Fruit fly (Drosophila melanogaster) whole organism, embryonic: Measurements from ENCODE around the gene Hip1.

Source experiments
- CG10431 ChIP-seq: fragments of 200-800 bp; sonication (Bioruptor generic); optimal IDR thresholded peaks from 3 replicates; lab custom pipeline; 2018; ENCODE audit warnings: missing biosample characterization, mild to moderate bottlenecking, missing genetic modification characterization
- CG12659 ChIP-seq: fragments of 200-800 bp; sonication (Bioruptor generic); optimal IDR thresholded peaks from 3 replicates; lab custom pipeline; 2017; ENCODE audit warnings: mild to moderate bottlenecking, missing biosample characterization, missing genetic modification reagents, missing genetic modification characterization
- CG13287 ChIP-seq: fragments of 200-800 bp; sonication (Bioruptor generic); IDR thresholded peaks from 2 replicates; pipeline ENCODE4 v1.3.6; 2022; ENCODE audit warnings: missing biosample characterization, missing genetic modification characterization; ENCODE audit not compliant: partially characterized antibody
- CG14965 ChIP-seq: fragments of 200-800 bp; sonication (Bioruptor generic); optimal IDR thresholded peaks from 2 replicates; lab custom pipeline; 2016; ENCODE audit warnings: missing biosample characterization, missing genetic modification characterization, borderline replicate concordance
- CG18011 ChIP-seq: fragments of 200-800 bp; sonication (Bioruptor generic); optimal IDR thresholded peaks from 2 replicates; lab custom pipeline; 2017; ENCODE audit warnings: missing biosample characterization, missing genetic modification characterization, mild to moderate bottlenecking, moderate library complexity, missing genotype
- CG2712 ChIP-seq: fragments of 200-800 bp; optimal IDR thresholded peaks from 3 replicates; lab custom pipeline; 2019; ENCODE audit warnings: missing biosample characterization, mild to moderate bottlenecking, missing genetic modification characterization, moderate library complexity
- CG31224 ChIP-seq: fragments of 200-800 bp; sonication (Bioruptor generic); IDR thresholded peaks from 2 replicates; pipeline ENCODE4 v1.3.6; 2022; ENCODE audit warnings: missing biosample characterization, missing genetic modification characterization
- CG34224 ChIP-seq: fragments of 200-800 bp; sonication (Bioruptor generic); IDR thresholded peaks from 3 replicates; pipeline ENCODE4 v1.3.6; 2022; ENCODE audit warnings: missing biosample characterization, missing genetic modification characterization; ENCODE audit not compliant: partially characterized antibody
- CG34376 ChIP-seq: fragments of 200-800 bp; sonication (Bioruptor generic); optimal IDR thresholded peaks from 2 replicates; lab custom pipeline; 2018; ENCODE audit warnings: missing biosample characterization, mild to moderate bottlenecking, missing genetic modification characterization
- CG4854 ChIP-seq: fragments of 200-800 bp; sonication (Bioruptor generic); optimal IDR thresholded peaks from 2 replicates; lab custom pipeline; 2016; ENCODE audit warnings: missing biosample characterization, missing genetic modification characterization, inconsistent platforms
- CG6791 ChIP-seq: fragments of 200-800 bp; sonication (Bioruptor generic); IDR thresholded peaks from 3 replicates; pipeline ENCODE4 v1.3.6; 2022; ENCODE audit warnings: missing biosample characterization, missing genetic modification characterization; ENCODE audit not compliant: partially characterized antibody
- CG8924 ChIP-seq: fragments of 200-800 bp; optimal IDR thresholded peaks from 3 replicates; lab custom pipeline; 2019; ENCODE audit warnings: missing biosample characterization, mild to moderate bottlenecking, missing genetic modification characterization, moderate library complexity
- CG8944 ChIP-seq: fragments of 200-800 bp; sonication (Bioruptor generic); optimal IDR thresholded peaks from 3 replicates; lab custom pipeline; 2016; ENCODE audit warnings: missing biosample characterization, missing genetic modification characterization
- D19B ChIP-seq: fragments of 200-800 bp; sonication (Bioruptor generic); optimal IDR thresholded peaks from 2 replicates; lab custom pipeline; 2017; ENCODE audit warnings: missing biosample characterization, mild to moderate bottlenecking, missing genetic modification characterization
- Dp ChIP-seq: fragments of 200-800 bp; sonication (Bioruptor generic); optimal IDR thresholded peaks from 2 replicates; lab custom pipeline; 2018; ENCODE audit warnings: missing biosample characterization, mild to moderate bottlenecking, missing genetic modification characterization, moderate library complexity
- E2f2 ChIP-seq: fragments of 200-800 bp; sonication (Bioruptor generic); IDR thresholded peaks from 2 replicates; pipeline ENCODE4 v1.3.6; 2022; ENCODE audit warnings: missing biosample characterization, missing genetic modification characterization
- Eip74EF ChIP-seq, 2 experiments: fragments of 200-800 bp in 1 of 2; fragments of >200 bp in 1 of 2; sonication (Bioruptor generic) in 1 of 2; optimal IDR thresholded peaks; 2 replicates each; lab custom pipeline; 2017 to 2019; ENCODE audit warnings: missing biosample characterization in 2 of 2, missing genetic modification characterization in 2 of 2, mild to moderate bottlenecking in 1 of 2, moderate library complexity in 1 of 2
- Fer1 ChIP-seq: fragments of 200-800 bp; sonication (Bioruptor generic); optimal IDR thresholded peaks from 2 replicates; lab custom pipeline; 2017; ENCODE audit warnings: missing biosample characterization, mild to moderate bottlenecking, missing genetic modification characterization
- HLH4C ChIP-seq: fragments of 200-800 bp; sonication (Bioruptor generic); IDR thresholded peaks from 3 replicates; pipeline ENCODE4 v1.3.6; 2022; ENCODE audit warnings: missing biosample characterization, missing genetic modification characterization; ENCODE audit not compliant: partially characterized antibody
- Hsf ChIP-seq: fragments of 200-800 bp; sonication (Bioruptor generic); optimal IDR thresholded peaks from 3 replicates; lab custom pipeline; 2016; ENCODE audit warnings: missing biosample characterization, missing genetic modification characterization
- MBD-R2 ChIP-seq: fragments of 200-800 bp; sonication (Bioruptor generic); IDR thresholded peaks from 2 replicates; pipeline ENCODE4 v1.3.6; 2022; ENCODE audit warnings: missing biosample characterization, missing genetic modification characterization
- MTF-1 ChIP-seq: fragments of 200-800 bp; sonication (Bioruptor generic); optimal IDR thresholded peaks from 2 replicates; lab custom pipeline; 2018; ENCODE audit warnings: missing biosample characterization, mild to moderate bottlenecking, missing genetic modification characterization, borderline replicate concordance
- Meics ChIP-seq: fragments of 200-800 bp; sonication (Bioruptor generic); optimal IDR thresholded peaks from 2 replicates; lab custom pipeline; 2017; ENCODE audit warnings: missing biosample characterization, mild to moderate bottlenecking, missing genetic modification characterization
- NK7.1 ChIP-seq: fragments of 200-800 bp; sonication (Bioruptor generic); optimal IDR thresholded peaks from 3 replicates; lab custom pipeline; 2016; ENCODE audit warnings: missing biosample characterization, missing genetic modification characterization
- Neu2 ChIP-seq: fragments of 200-800 bp; sonication (Bioruptor generic); optimal IDR thresholded peaks from 3 replicates; lab custom pipeline; 2016; ENCODE audit warnings: missing biosample characterization, missing genetic modification characterization, borderline replicate concordance
- Sin3A ChIP-seq: fragments of >200 bp; optimal IDR thresholded peaks from 2 replicates; lab custom pipeline; 2018
- Ssrp ChIP-seq: fragments of 200-800 bp; sonication (Bioruptor generic); optimal IDR thresholded peaks from 2 replicates; lab custom pipeline; 2018; ENCODE audit warnings: missing biosample characterization, mild to moderate bottlenecking, missing genetic modification characterization, moderate library complexity
- Xrp1 ChIP-seq: fragments of 200-800 bp; sonication (Bioruptor generic); IDR thresholded peaks from 2 replicates; pipeline ENCODE4 v1.3.6; 2022; ENCODE audit warnings: missing biosample characterization, missing genetic modification characterization
- YL-1 ChIP-seq: fragments of 200-800 bp; sonication (Bioruptor generic); optimal IDR thresholded peaks from 3 replicates; lab custom pipeline; 2017; ENCODE audit warnings: missing biosample characterization, mild to moderate bottlenecking, missing genetic modification characterization
- corto ChIP-seq: fragments of 200-800 bp; sonication (Bioruptor generic); optimal IDR thresholded peaks from 2 replicates; lab custom pipeline; 2016; ENCODE audit warnings: missing biosample characterization, mild to moderate bottlenecking, missing genetic modification characterization, moderate library complexity
- disco-r ChIP-seq: fragments of 200-800 bp; sonication (Bioruptor generic); optimal IDR thresholded peaks from 2 replicates; lab custom pipeline; 2016; ENCODE audit warnings: missing biosample characterization, missing genetic modification characterization
- dmrt11E ChIP-seq: fragments of 200-800 bp; sonication (Bioruptor generic); optimal IDR thresholded peaks from 3 replicates; lab custom pipeline; 2018; ENCODE audit warnings: missing biosample characterization, mild to moderate bottlenecking, missing genetic modification characterization, moderate library complexity
- en ChIP-seq: fragments of 200-800 bp; sonication (Bioruptor generic); optimal IDR thresholded peaks from 2 replicates; lab custom pipeline; 2016; ENCODE audit warnings: missing biosample characterization, missing genetic modification characterization
- gfzf ChIP-seq: fragments of 200-800 bp; sonication (Bioruptor generic); optimal IDR thresholded peaks from 2 replicates; lab custom pipeline; 2016; ENCODE audit warnings: missing biosample characterization, mild to moderate bottlenecking, missing genetic modification characterization, moderate library complexity
- h ChIP-seq: fragments of >200 bp; optimal IDR thresholded peaks from 2 replicates; lab custom pipeline; 2017
- hb ChIP-seq: fragments of 200-800 bp; sonication (Bioruptor generic); IDR thresholded peaks from 3 replicates; pipeline ENCODE4 v1.3.6; 2022; ENCODE audit warnings: missing biosample characterization, missing genetic modification characterization; ENCODE audit not compliant: partially characterized antibody
- hth ChIP-seq: fragments of >200 bp; optimal IDR thresholded peaks from 2 replicates; lab custom pipeline; 2017; ENCODE audit warnings: inconsistent platforms
- inv ChIP-seq: fragments of 200-800 bp; sonication (Bioruptor generic); IDR thresholded peaks from 2 replicates; pipeline ENCODE4 v1.3.6; 2022; ENCODE audit warnings: missing biosample characterization, missing genetic modification characterization; ENCODE audit not compliant: partially characterized antibody
- lbe ChIP-seq: fragments of 200-800 bp; sonication (Bioruptor generic); optimal IDR thresholded peaks from 2 replicates; lab custom pipeline; 2016; ENCODE audit warnings: missing biosample characterization, mild to moderate bottlenecking, missing genetic modification characterization
- lola ChIP-seq, 3 experiments: fragments of >200 bp in 2 of 3; fragments of 200-800 bp in 1 of 3; sonication (Bioruptor generic) in 1 of 3; optimal IDR thresholded peaks; 2 replicates each; lab custom pipeline; 2017 to 2019; ENCODE audit warnings: missing biosample characterization in 3 of 3, missing genetic modification characterization in 3 of 3, mild to moderate bottlenecking in 1 of 3, moderate library complexity in 1 of 3
- nom ChIP-seq: fragments of 200-800 bp; sonication (Bioruptor generic); optimal IDR thresholded peaks from 2 replicates; lab custom pipeline; 2017; ENCODE audit warnings: missing biosample characterization, missing genetic modification characterization, mild to moderate bottlenecking, moderate library complexity, missing genetic modification reagents
- org-1 ChIP-seq: fragments of 200-800 bp; sonication (Bioruptor generic); optimal IDR thresholded peaks from 2 replicates; lab custom pipeline; 2017; ENCODE audit warnings: missing biosample characterization, missing genetic modification characterization
- pzg ChIP-seq: fragments of 200-800 bp; sonication (Bioruptor generic); optimal IDR thresholded peaks from 3 replicates; lab custom pipeline; 2018; ENCODE audit warnings: missing biosample characterization, mild to moderate bottlenecking, missing genetic modification characterization, moderate library complexity
- so ChIP-seq: fragments of 200-800 bp; sonication (Bioruptor generic); IDR thresholded peaks from 3 replicates; pipeline ENCODE4 v1.3.6; 2022; ENCODE audit warnings: missing biosample characterization, missing genetic modification characterization
- sr ChIP-seq: fragments of 200-800 bp; sonication (Bioruptor generic); IDR thresholded peaks from 3 replicates; pipeline ENCODE4 v1.3.6; 2022; ENCODE audit warnings: missing biosample characterization, missing genetic modification characterization
- tna ChIP-seq: fragments of 200-800 bp; sonication (Bioruptor generic); IDR thresholded peaks from 2 replicates; pipeline ENCODE4 v1.3.6; 2022; ENCODE audit warnings: missing biosample characterization, missing genetic modification characterization; ENCODE audit not compliant: partially characterized antibody

The Hip1 gene

dm6 chr3L:12746241-12746640, 27.1 kb downstream of the Hip1 start:
- TF ChIP-seq lola (GFP tag; optimal IDR thresholded peaks at IDR 0.05; lab: Kevin White, UChicago) (no peak), CG8944 (GFP tag; lab: Kevin White, UChicago) (no peak), hb (GFP tag; lab: Robert Waterston, UW) (peak; percentile 55; the same call in 1 of the 3 replicates), inv (GFP tag; lab: Robert Waterston, UW) (peak; percentile 27; the same call in 1 of the 2 replicates), tna (GFP tag; lab: Robert Waterston, UW) (peak; percentile 43; the same call in 1 of the 2 replicates), CG6791 (GFP tag; lab: Robert Waterston, UW) (peak; percentile 42; the same call in 1 of the 3 replicates), Eip74EF (GFP tag; optimal IDR thresholded peaks at IDR 0.05; lab: Kevin White, UChicago) (no peak), HLH4C (peak; percentile 83)
- TF ChIP-seq, all 482 proteins: peak for 5

dm6 chr3L:12745121-12745770, 28.1 kb downstream of the Hip1 start, which contains the start of gene CG32109:
Gene CG32109 (plus strand): TSS chr3L:12745344.
- TF ChIP-seq Ssrp (no peak), CG10431 (GFP tag; lab: Kevin White, UChicago) (no peak), CG2712 (tag; lab: Kevin White, UChicago) (no peak), CG13287 (GFP tag; lab: Robert Waterston, UW) (peak; percentile 18; the same call in 1 of the 2 replicates), lola (GFP tag; optimal IDR thresholded peaks at IDR 0.05; lab: Kevin White, UChicago) (no peak), Neu2 (GFP tag; lab: Kevin White, UChicago) (no peak), dmrt11E (tag; lab: Kevin White, UChicago) (no peak), CG6791 (GFP tag; lab: Robert Waterston, UW) (no peak), CG14965 (GFP tag; lab: Kevin White, UChicago) (no peak), CG8924 (tag; lab: Kevin White, UChicago) (no peak), nom (GFP tag; lab: Kevin White, UChicago) (peak; percentile 27), Dp (GFP tag; lab: Kevin White, UChicago) (peak; percentile 61), D19B (GFP tag; lab: Kevin White, UChicago) (peak; percentile 31), pzg (peak; percentile 23), disco-r (GFP tag; lab: Kevin White, UChicago) (no peak), CG4854 (GFP tag; lab: Kevin White, UChicago) (no peak), corto (no peak), CG31224 (no peak), CG12659 (GFP tag; lab: Kevin White, UChicago) (peak; percentile 30), org-1 (GFP tag; lab: Kevin White, UChicago) (no peak), MTF-1 (GFP tag; lab: Kevin White, UChicago) (no peak), CG34376 (GFP tag; lab: Kevin White, UChicago) (no peak), sr (no peak), NK7.1 (GFP tag; lab: Kevin White, UChicago) (no peak), lbe (peak; percentile 51), CG18011 (GFP tag; lab: Kevin White, UChicago) (no peak), Hsf (GFP tag; lab: Kevin White, UChicago) (no peak), Xrp1 (GFP tag; lab: Robert Waterston, UW) (no peak), E2f2 (GFP tag; lab: Robert Waterston, UW) (peak; percentile 65), h (no peak), Sin3A (lab: Kevin White, UChicago) (no peak), Fer1 (GFP tag; lab: Kevin White, UChicago) (no peak), CG34224 (GFP tag; lab: Robert Waterston, UW) (peak; percentile 18; the same call in 1 of the 3 replicates), Meics (GFP tag; lab: Kevin White, UChicago) (no peak), en (GFP tag; lab: Kevin White, UChicago) (no peak), so (no peak), YL-1 (GFP tag; lab: Kevin White, UChicago) (peak; percentile 19), MBD-R2 (GFP tag; lab: Robert Waterston, UW) (peak; percentile 37; the same call in 1 of the 2 replicates), gfzf (GFP tag; lab: Kevin White, UChicago) (peak; percentile 57), hth (lab: Kevin White, UChicago) (no peak)
